Fruit fly (Drosophila melanogaster): ENCODE results near the gene Hsc70-2.

The Hsc70-2 gene

dm6 chr3R:13032975-13033445 lies 11.5 kb upstream of the Hsc70-2 start (continued):
- TF ChIP-seq CG8281 (tag; optimal IDR thresholded peaks at IDR 0.05) = no peak
- TF ChIP-seq CG9215 (GFP tag; IDR thresholded peaks at IDR 0.05) = no peak
- no peak for TF ChIP-seq CG11696 (GFP tag; IDR thresholded peaks at IDR 0.05)
- no peak for TF ChIP-seq CG34422 (GFP tag; IDR thresholded peaks at IDR 0.05)
- TF ChIP-seq Rfx (GFP tag; IDR thresholded peaks at IDR 0.05) = peak; percentile 24
- no peak for TF ChIP-seq Hmx (GFP tag; optimal IDR thresholded peaks at IDR 0.05)
- TF ChIP-seq danr (GFP tag; IDR thresholded peaks at IDR 0.05) = no peak
- TF ChIP-seq knrl (GFP tag; IDR thresholded peaks at IDR 0.05; ENCODE audit: partially characterized antibody) = no peak
- no peak for TF ChIP-seq CG4820 (GFP tag; optimal IDR thresholded peaks at IDR 0.05)
- TF ChIP-seq TFAM (GFP tag; optimal IDR thresholded peaks at IDR 0.05) = no peak
- TF ChIP-seq CG4707 (GFP tag; optimal IDR thresholded peaks at IDR 0.05) = peak; percentile 51
- no peak for TF ChIP-seq D (optimal IDR thresholded peaks at IDR 0.05)
- TF ChIP-seq D (GFP tag; optimal IDR thresholded peaks at IDR 0.05) = peak; percentile 44
- no peak for TF ChIP-seq run (tag; optimal IDR thresholded peaks at IDR 0.05)
- TF ChIP-seq B-H1 (GFP tag; IDR thresholded peaks at IDR 0.05) = no peak
- TF ChIP-seq CG7786 (GFP tag; optimal IDR thresholded peaks at IDR 0.05) = no peak
- no peak for TF ChIP-seq ato (GFP tag; IDR thresholded peaks at IDR 0.05; ENCODE audit: partially characterized antibody)
- no peak for TF ChIP-seq CG17802 (tag; optimal IDR thresholded peaks at IDR 0.05)
- 0 out of 3 replicates have a peak, but pooled peaks have one; percentile 39 for TF ChIP-seq ken (GFP tag; IDR thresholded peaks at IDR 0.05)
- no peak for TF ChIP-seq CTCF (GFP tag; optimal IDR thresholded peaks at IDR 0.05)
- TF ChIP-seq CG6654 (GFP tag; optimal IDR thresholded peaks at IDR 0.05) = no peak
- no peak for TF ChIP-seq insv (GFP tag; optimal IDR thresholded peaks at IDR 0.05)
- no peak for TF ChIP-seq eve (GFP tag; optimal IDR thresholded peaks at IDR 0.05)
- no peak for TF ChIP-seq fd96Cb (tag; optimal IDR thresholded peaks at IDR 0.05)
- TF ChIP-seq NC2α (GFP tag; optimal IDR thresholded peaks at IDR 0.05) = no peak
- no peak for TF ChIP-seq trh (GFP tag; optimal IDR thresholded peaks at IDR 0.05)
- TF ChIP-seq CG15073 (GFP tag; optimal IDR thresholded peaks at IDR 0.05) = no peak
- no peak for TF ChIP-seq grau (tag; optimal IDR thresholded peaks at IDR 0.05)
- TF ChIP-seq kah (GFP tag; optimal IDR thresholded peaks at IDR 0.05) = peak; percentile 22
- no peak for TF ChIP-seq Scr (GFP tag; IDR thresholded peaks at IDR 0.05; ENCODE audit: partially characterized antibody)
- no peak for TF ChIP-seq Atf3 (GFP tag; optimal IDR thresholded peaks at IDR 0.05)
- no peak for TF ChIP-seq lov (optimal IDR thresholded peaks at IDR 0.05)
- peak; percentile 67; the same call in 1 of the 3 replicates for TF ChIP-seq lov (GFP tag; IDR thresholded peaks at IDR 0.05)
- TF ChIP-seq CG17361 (GFP tag; IDR thresholded peaks at IDR 0.05) = no peak
- no peak for TF ChIP-seq CG3847 (GFP tag; IDR thresholded peaks at IDR 0.05)
- TF ChIP-seq usp (GFP tag; optimal IDR thresholded peaks at IDR 0.05) = no peak
- no peak for TF ChIP-seq CG12236 (GFP tag; optimal IDR thresholded peaks at IDR 0.05)
- peak; percentile 34 for TF ChIP-seq CG13424 (tag; optimal IDR thresholded peaks at IDR 0.05)
- no peak for TF ChIP-seq CG1529 (GFP tag; optimal IDR thresholded peaks at IDR 0.05)
- no peak for TF ChIP-seq Sox102F (GFP tag; optimal IDR thresholded peaks at IDR 0.05)
- TF ChIP-seq CG16813 (GFP tag; IDR thresholded peaks at IDR 0.05; ENCODE audit: partially characterized antibody) = 0 out of 3 replicates have a peak, but pooled peaks have one; percentile 11
- no peak for TF ChIP-seq Side (GFP tag; optimal IDR thresholded peaks at IDR 0.05)
- no peak for TF ChIP-seq seq (GFP tag; IDR thresholded peaks at IDR 0.05)
- TF ChIP-seq CG15011 (GFP tag; optimal IDR thresholded peaks at IDR 0.05) = no peak
- no peak for TF ChIP-seq Oli (tag; optimal IDR thresholded peaks at IDR 0.05)
- TF ChIP-seq Dip3 (GFP tag; optimal IDR thresholded peaks at IDR 0.05) = no peak
- TF ChIP-seq CG4404 (GFP tag; IDR thresholded peaks at IDR 0.05) = no peak
- no peak for TF ChIP-seq rib (GFP tag; IDR thresholded peaks at IDR 0.05)
- no peak for TF ChIP-seq CG14667 (GFP tag; IDR thresholded peaks at IDR 0.05)
- no peak for TF ChIP-seq btn (GFP tag; optimal IDR thresholded peaks at IDR 0.05)
- TF ChIP-seq pfk (GFP tag; optimal IDR thresholded peaks at IDR 0.05) = peak; percentile 50
- TF ChIP-seq croc (GFP tag; conservative IDR thresholded peaks at IDR 0.05) = no peak
- no peak for TF ChIP-seq trem (tag; optimal IDR thresholded peaks at IDR 0.05)

Data from whole organism, embryonic.